Worm (Caenorhabditis elegans): Measurements from ENCODE around the gene lec-6.
A peak's percentile ranks its signal among the peaks of the same experiment; 100 is the strongest.

The lec-6 gene

DNA sequence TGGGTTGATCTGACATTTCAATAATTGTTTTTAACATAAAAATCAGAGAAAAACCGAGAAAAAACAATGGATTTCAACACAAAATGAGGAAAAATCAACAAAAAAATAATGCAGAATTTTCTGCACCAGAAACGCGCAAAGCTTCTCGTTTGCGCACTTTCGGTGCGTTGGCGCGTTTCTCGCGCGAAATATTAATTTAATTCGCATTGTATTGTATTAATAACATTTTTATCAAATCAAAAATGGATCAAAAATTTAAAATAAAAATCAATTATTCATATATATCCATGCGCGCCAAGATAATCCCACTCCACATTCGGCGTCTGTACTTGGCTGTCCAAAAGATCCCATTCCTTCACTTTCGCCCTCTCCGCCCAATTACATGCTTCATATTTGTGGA is 34.5 kb upstream of the lec-6 start, which contains the start of gene fem-2:
TSS of gene fem-2 (minus strand) at position 9 of the 400 bp plus-strand sequence.
- TF ChIP-seq che-1 (tag; optimal IDR thresholded peaks at IDR 0.05) (no peak), nfya-1 (tag; optimal IDR thresholded peaks at IDR 0.05) (no peak), unc-55 (GFP tag; optimal IDR thresholded peaks at IDR 0.05) (no peak), elt-2 (tag; optimal IDR thresholded peaks at IDR 0.05) (peak; percentile 5), unc-42 (tag; optimal IDR thresholded peaks at IDR 0.05) (peak; percentile 60)

DNA sequence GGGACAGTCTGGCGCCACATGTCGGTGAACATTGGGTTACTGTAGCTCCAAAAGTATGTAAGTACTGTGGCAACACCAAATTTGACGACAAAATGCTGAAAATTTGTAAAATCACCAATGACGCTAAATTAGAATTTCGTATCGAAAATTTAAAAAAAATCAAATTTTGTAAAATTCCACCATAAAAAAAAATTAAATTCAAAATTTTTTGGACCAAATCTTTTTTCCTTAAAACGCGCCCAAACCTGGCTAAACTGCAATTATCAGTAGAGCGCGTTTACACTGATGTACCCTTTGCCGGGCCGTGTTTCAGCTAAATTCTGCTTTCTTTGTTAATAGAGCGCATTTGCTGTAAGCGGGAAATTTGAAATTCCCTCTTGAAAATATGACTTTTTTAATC is 31.3 kb upstream of the lec-6 start, which contains the start of gene T19C3.6:
TSS of gene T19C3.6 (minus strand) at position 101 of the 400 bp plus-strand sequence.
- no peak for TF ChIP-seq ceh-24 (tag; optimal IDR thresholded peaks at IDR 0.05)

- TF ChIP-seq tbx-7 (tag; optimal IDR thresholded peaks at IDR 0.05) (no peak), ceh-14 (tag; optimal IDR thresholded peaks at IDR 0.05) (no peak), eyg-1 (tag; optimal IDR thresholded peaks at IDR 0.05) (no peak)
These were observed 27.7 kb upstream of the lec-6 start, which contains the start of gene T19C3.5 for ce11 chrIII:627838-628237. Gene T19C3.5, minus strand, starts transcription at chrIII:627938.

DNA sequence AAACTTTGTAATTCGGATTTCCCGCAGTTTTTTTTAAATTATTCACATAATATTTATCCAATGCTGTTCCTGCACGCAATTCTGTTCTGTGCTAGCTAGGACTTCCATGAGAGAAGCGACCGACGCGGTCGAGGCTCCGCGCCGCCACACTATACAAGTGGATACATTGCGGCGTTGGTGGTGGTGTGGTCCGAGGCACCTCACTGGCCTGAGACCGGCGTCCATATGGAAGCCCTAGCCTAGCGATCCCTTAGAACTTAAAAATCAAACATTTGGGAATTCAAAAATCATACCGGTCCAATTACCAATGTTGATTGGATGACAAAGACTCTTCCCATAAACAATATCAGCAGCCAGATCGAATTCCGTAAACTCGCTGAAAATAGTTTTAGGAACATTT is 25.9 kb upstream of the lec-6 start:
- TF ChIP-seq ztf-16 (tag; optimal IDR thresholded peaks at IDR 0.05) (no peak), sox-4 (tag; optimal IDR thresholded peaks at IDR 0.05) (no peak), ets-4 (tag; optimal IDR thresholded peaks at IDR 0.05) (no peak), fkh-10 (GFP tag; optimal IDR thresholded peaks at IDR 0.05) (no peak), ceh-34 (tag; optimal IDR thresholded peaks at IDR 0.05) (no peak), fkh-6 (tag; optimal IDR thresholded peaks at IDR 0.05) (no peak)

ce11 chrIII:623754-624153 is 23.6 kb upstream of the lec-6 start:
- TF ChIP-seq pros-1 (tag; optimal IDR thresholded peaks at IDR 0.05) (peak; percentile 74), tbx-7 (tag; optimal IDR thresholded peaks at IDR 0.05) (no peak), sdc-2 (tag; optimal IDR thresholded peaks at IDR 0.05) (no peak), hlh-13 (GFP tag; optimal IDR thresholded peaks at IDR 0.05) (no peak), pqm-1 (tag; optimal IDR thresholded peaks at IDR 0.05) (peak; percentile 48), C08G9.2 (tag; optimal IDR thresholded peaks at IDR 0.05) (no peak), lim-6 (tag; optimal IDR thresholded peaks at IDR 0.05) (no peak), dve-1 (tag; optimal IDR thresholded peaks at IDR 0.05) (peak; percentile 69), ets-4 (tag; optimal IDR thresholded peaks at IDR 0.05) (peak; percentile 53), lin-11 (tag; optimal IDR thresholded peaks at IDR 0.05) (no peak), ref-2 (tag; optimal IDR thresholded peaks at IDR 0.05) (peak; percentile 54), ceh-2 (tag; optimal IDR thresholded peaks at IDR 0.05) (peak; percentile 43), tbx-2 (tag; optimal IDR thresholded peaks at IDR 0.05) (peak; percentile 62), ceh-9 (tag; optimal IDR thresholded peaks at IDR 0.05) (no peak), unc-55 (GFP tag; optimal IDR thresholded peaks at IDR 0.05) (peak; percentile 96), fkh-6 (tag; optimal IDR thresholded peaks at IDR 0.05) (no peak), elt-4 (tag; optimal IDR thresholded peaks at IDR 0.05) (no peak), K02D7.2 (tag; optimal IDR thresholded peaks at IDR 0.05) (no peak), ceh-30 (tag; optimal IDR thresholded peaks at IDR 0.05) (peak; percentile 29), rnt-1 (tag; optimal IDR thresholded peaks at IDR 0.05) (peak; percentile 49), ceh-31 (tag; optimal IDR thresholded peaks at IDR 0.05) (peak; percentile 79), nhr-11 (tag; optimal IDR thresholded peaks at IDR 0.05) (no peak), pat-9 (tag; optimal IDR thresholded peaks at IDR 0.05) (no peak), hlh-15 (tag; optimal IDR thresholded peaks at IDR 0.05) (no peak), F13H6.1 (tag; optimal IDR thresholded peaks at IDR 0.05) (peak; percentile 4), ceh-34 (tag; optimal IDR thresholded peaks at IDR 0.05) (peak; percentile 71), ttx-3 (tag; optimal IDR thresholded peaks at IDR 0.05) (no peak), K09A11.1 (tag; optimal IDR thresholded peaks at IDR 0.05; ENCODE audit: insufficient read depth) (peak; percentile 36), pha-4 (tag; optimal IDR thresholded peaks at IDR 0.05) (no peak), elt-2 (tag; optimal IDR thresholded peaks at IDR 0.05) (peak; percentile 68), ceh-24 (tag; optimal IDR thresholded peaks at IDR 0.05) (no peak), ceh-19 (GFP tag; optimal IDR thresholded peaks at IDR 0.05) (no peak), nfya-1 (tag; optimal IDR thresholded peaks at IDR 0.05) (peak; percentile 85), ceh-14 (tag; optimal IDR thresholded peaks at IDR 0.05) (no peak), ceh-18 (tag; optimal IDR thresholded peaks at IDR 0.05) (peak; percentile 88), ceh-45 (GFP tag; IDR thresholded peaks at IDR 0.05) (no peak), odd-2 (tag; optimal IDR thresholded peaks at IDR 0.05) (no peak), unc-42 (tag; optimal IDR thresholded peaks at IDR 0.05) (peak; percentile 71), hlh-8 (tag; optimal IDR thresholded peaks at IDR 0.05) (peak; percentile 32)
